Worm (Caenorhabditis elegans) whole organism, L2 larva: ENCODE measurements around the gene fbxa-13.

Experiments
- blmp-1 ChIP-seq: sonication (generic microtip); optimal IDR thresholded peaks from 2 replicates; lab custom pipeline; 2017; ENCODE audit warnings: missing genetic modification characterization, mild to moderate bottlenecking, missing compliant biosample characterization, antibody characterized with exemption, moderate library complexity; ENCODE audit not compliant: insufficient read depth
- egl-27 ChIP-seq: sonication (generic microtip); optimal IDR thresholded peaks from 3 replicates; lab custom pipeline; 2017; ENCODE audit warnings: missing biosample characterization, missing genetic modification reagents, missing genetic modification characterization
- gmeb-1 ChIP-seq: fragments of 150-350 bp; optimal IDR thresholded peaks from 2 replicates; lab custom pipeline; 2014; ENCODE audit warnings: missing biosample characterization, missing genetic modification characterization
- lin-13 ChIP-seq: fragments of 150-350 bp; optimal IDR thresholded peaks from 2 replicates; lab custom pipeline; 2014; ENCODE audit warnings: missing biosample characterization, missing genetic modification reagents, missing genetic modification characterization
- lin-39 ChIP-seq: fragments of 150-350 bp; optimal IDR thresholded peaks from 2 replicates; lab custom pipeline; 2014; ENCODE audit warnings: missing biosample characterization, missing genetic modification reagents, missing genetic modification characterization
- nhr-12 ChIP-seq: fragments of 150-350 bp; optimal IDR thresholded peaks from 2 replicates; lab custom pipeline; 2014; ENCODE audit warnings: missing biosample characterization, missing genetic modification characterization
- nhr-21 ChIP-seq: fragments of 150-350 bp; optimal IDR thresholded peaks from 2 replicates; lab custom pipeline; 2014; ENCODE audit warnings: missing biosample characterization, missing genetic modification characterization
- nhr-77 ChIP-seq: fragments of 150-350 bp; optimal IDR thresholded peaks from 2 replicates; lab custom pipeline; 2014; ENCODE audit warnings: missing biosample characterization, missing genetic modification characterization
- snpc-4 ChIP-seq: fragments of 150-350 bp; optimal IDR thresholded peaks from 2 replicates; lab custom pipeline; 2014; ENCODE audit warnings: missing biosample characterization, missing genetic modification characterization
- ztf-4 ChIP-seq: fragments of 150-350 bp; optimal IDR thresholded peaks from 2 replicates; lab custom pipeline; 2014; ENCODE audit warnings: missing biosample characterization, missing genetic modification characterization

- TF ChIP-seq lin-39 (tag; lab: Kevin White, UChicago) = no peak
- TF ChIP-seq nhr-77 (tag; lab: Kevin White, UChicago) = no peak
- TF ChIP-seq lin-13 (GFP tag; lab: Kevin White, UChicago) = no peak
- no peak for TF ChIP-seq gmeb-1 (tag; lab: Kevin White, UChicago)
- TF ChIP-seq nhr-21 (tag; lab: Kevin White, UChicago) = no peak
- TF ChIP-seq egl-27 (tag; lab: Kevin White, UChicago) = no peak
- TF ChIP-seq snpc-4 (tag; lab: Kevin White, UChicago) = no peak
- no peak for TF ChIP-seq nhr-12 (tag; lab: Kevin White, UChicago)
- TF ChIP-seq ztf-4 (tag; lab: Kevin White, UChicago) = no peak
- TF ChIP-seq blmp-1 (tag; lab: Kevin White, UChicago) = no peak
Observed at ce11 chrIII:1666893-1667292, 38.8 kb downstream of the fbxa-13 start.
